Worm (Caenorhabditis elegans) whole organism, late embryonic: ENCODE measurements around the gene F07C3.16.

Experiments used
- C08G9.2 ChIP-seq: sonication (generic microtip); optimal IDR thresholded peaks from 2 replicates; lab custom pipeline; 2016; ENCODE audit warnings: mild to moderate bottlenecking, missing genetic modification characterization, moderate library complexity, missing compliant biosample characterization
- K02D7.2 ChIP-seq: sonication (generic microtip); optimal IDR thresholded peaks from 2 replicates; lab custom pipeline; 2017; ENCODE audit warnings: mild to moderate bottlenecking, missing genetic modification characterization, missing compliant biosample characterization
- ahr-1 ChIP-seq: sonication (generic microtip); optimal IDR thresholded peaks from 2 replicates; lab custom pipeline; 2016; ENCODE audit warnings: missing genetic modification characterization, missing compliant biosample characterization
- ama-1 ChIP-seq: fragments of 150-350 bp; optimal IDR thresholded peaks from 2 replicates; lab custom pipeline; 2014
- ceh-19 ChIP-seq: fragments of 200-800 bp; sonication (Bioruptor generic); optimal IDR thresholded peaks from 2 replicates; lab custom pipeline; 2018; ENCODE audit warnings: mild to moderate bottlenecking, missing genetic modification characterization, missing compliant biosample characterization
- ceh-2 ChIP-seq: sonication (generic microtip); optimal IDR thresholded peaks from 2 replicates; lab custom pipeline; 2016; ENCODE audit warnings: missing genotype, missing genetic modification characterization, missing compliant biosample characterization
- ceh-22 ChIP-seq: sonication (generic microtip); optimal IDR thresholded peaks from 2 replicates; lab custom pipeline; 2017; ENCODE audit warnings: missing biosample characterization, missing genetic modification characterization
- ceh-24 ChIP-seq: sonication (generic microtip); optimal IDR thresholded peaks from 2 replicates; lab custom pipeline; 2016; ENCODE audit warnings: mild to moderate bottlenecking, missing genetic modification characterization, missing compliant biosample characterization
- ceh-31 ChIP-seq: sonication (generic microtip); optimal IDR thresholded peaks from 2 replicates; lab custom pipeline; 2016; ENCODE audit warnings: missing genetic modification characterization, missing compliant biosample characterization
- ceh-45 ChIP-seq: fragments of 200-800 bp; sonication (Bioruptor generic); IDR thresholded peaks from 2 replicates; pipeline ENCODE4 v1.3.6; 2022; ENCODE audit warnings: missing genetic modification reagents, missing genetic modification characterization, missing compliant biosample characterization
- ceh-48 ChIP-seq: sonication (generic microtip); optimal IDR thresholded peaks from 2 replicates; lab custom pipeline; 2016; ENCODE audit warnings: missing genetic modification characterization, inconsistent platforms, missing compliant biosample characterization
- ceh-9 ChIP-seq: sonication (generic microtip); optimal IDR thresholded peaks from 2 replicates; lab custom pipeline; 2016; ENCODE audit warnings: mild to moderate bottlenecking, missing genetic modification characterization, inconsistent platforms, missing compliant biosample characterization
- che-1 ChIP-seq: sonication (generic microtip); optimal IDR thresholded peaks from 2 replicates; lab custom pipeline; 2016; ENCODE audit warnings: mild to moderate bottlenecking, missing genetic modification characterization, missing compliant biosample characterization
- dmd-4 ChIP-seq: sonication (generic microtip); optimal IDR thresholded peaks from 2 replicates; lab custom pipeline; 2016; ENCODE audit warnings: borderline replicate concordance, missing genetic modification characterization, missing compliant biosample characterization
- elt-4 ChIP-seq: sonication (generic microtip); optimal IDR thresholded peaks from 2 replicates; lab custom pipeline; 2016; ENCODE audit warnings: missing genetic modification characterization, missing compliant biosample characterization
- ets-4 ChIP-seq: sonication (generic microtip); optimal IDR thresholded peaks from 2 replicates; lab custom pipeline; 2016; ENCODE audit warnings: missing genetic modification characterization, missing compliant biosample characterization
- eyg-1 ChIP-seq: sonication (generic microtip); optimal IDR thresholded peaks from 2 replicates; lab custom pipeline; 2016; ENCODE audit warnings: missing genotype, missing genetic modification characterization, missing compliant biosample characterization
- fax-1 ChIP-seq: sonication (generic microtip); optimal IDR thresholded peaks from 2 replicates; lab custom pipeline; 2016; ENCODE audit warnings: missing genotype, missing genetic modification characterization, missing compliant biosample characterization
- fkh-6 ChIP-seq: sonication (generic microtip); optimal IDR thresholded peaks from 2 replicates; lab custom pipeline; 2016; ENCODE audit warnings: missing genetic modification characterization, missing compliant biosample characterization
- gmeb-2 ChIP-seq: sonication (generic microtip); optimal IDR thresholded peaks from 2 replicates; lab custom pipeline; 2016; ENCODE audit warnings: missing genetic modification characterization, inconsistent platforms, missing compliant biosample characterization
- hlh-30 ChIP-seq: sonication (generic microtip); optimal IDR thresholded peaks from 2 replicates; lab custom pipeline; 2017; ENCODE audit warnings: antibody characterized with exemption, missing genetic modification characterization, missing compliant biosample characterization; ENCODE audit not compliant: insufficient read depth
- hlh-6 ChIP-seq: sonication (generic microtip); optimal IDR thresholded peaks from 2 replicates; lab custom pipeline; 2016; ENCODE audit warnings: missing genotype, missing genetic modification characterization, missing compliant biosample characterization
- hlh-8 ChIP-seq: sonication (generic microtip); optimal IDR thresholded peaks from 2 replicates; lab custom pipeline; 2016; ENCODE audit warnings: missing genotype, missing genetic modification characterization, missing compliant biosample characterization
- lin-11 ChIP-seq: fragments of 200-800 bp; sonication (Bioruptor generic); optimal IDR thresholded peaks from 2 replicates; lab custom pipeline; 2018; ENCODE audit warnings: mild to moderate bottlenecking, missing genetic modification characterization, missing compliant biosample characterization
- madf-2 ChIP-seq: sonication (generic microtip); optimal IDR thresholded peaks from 2 replicates; lab custom pipeline; 2017; ENCODE audit warnings: missing genetic modification characterization, missing compliant biosample characterization
- mec-3 ChIP-seq: sonication (generic microtip); optimal IDR thresholded peaks from 2 replicates; lab custom pipeline; 2016; ENCODE audit warnings: borderline replicate concordance, missing genetic modification characterization, missing compliant biosample characterization
- npax-4 ChIP-seq: sonication (generic microtip); optimal IDR thresholded peaks from 2 replicates; lab custom pipeline; 2016; ENCODE audit warnings: missing genetic modification characterization, missing compliant biosample characterization
- odd-2 ChIP-seq: sonication (generic microtip); optimal IDR thresholded peaks from 2 replicates; lab custom pipeline; 2017; ENCODE audit warnings: antibody characterized with exemption, mild to moderate bottlenecking, missing genetic modification characterization, missing compliant biosample characterization
- pax-1 ChIP-seq: fragments of 150-350 bp; optimal IDR thresholded peaks from 2 replicates; lab custom pipeline; 2014; ENCODE audit warnings: missing biosample characterization, missing genetic modification characterization
- pha-4 ChIP-seq: fragments of 150-350 bp; optimal IDR thresholded peaks from 2 replicates; lab custom pipeline; 2018; ENCODE audit warnings: missing biosample characterization, missing genetic modification reagents, missing genetic modification characterization
- pros-1 ChIP-seq: fragments of 150-350 bp; optimal IDR thresholded peaks from 2 replicates; lab custom pipeline; 2014; ENCODE audit warnings: missing biosample characterization, missing genetic modification reagents, missing genetic modification characterization
- rnt-1 ChIP-seq: sonication (generic microtip); optimal IDR thresholded peaks from 2 replicates; lab custom pipeline; 2016; ENCODE audit warnings: missing genetic modification characterization, missing compliant biosample characterization
- sdc-2 ChIP-seq: sonication (generic microtip); optimal IDR thresholded peaks from 2 replicates; lab custom pipeline; 2016; ENCODE audit warnings: missing genotype, missing genetic modification characterization, missing compliant biosample characterization
- sox-2 ChIP-seq: fragments of 200-800 bp; sonication (Bioruptor generic); IDR thresholded peaks from 2 replicates; pipeline ENCODE4 v1.3.6; 2022; ENCODE audit warnings: missing genetic modification reagents, missing genetic modification characterization, missing compliant biosample characterization
- sox-4 ChIP-seq: sonication (generic microtip); optimal IDR thresholded peaks from 2 replicates; lab custom pipeline; 2017; ENCODE audit warnings: mild to moderate bottlenecking, missing genetic modification characterization, inconsistent platforms, missing compliant biosample characterization
- tbx-2 ChIP-seq: sonication (generic microtip); optimal IDR thresholded peaks from 2 replicates; lab custom pipeline; 2016; ENCODE audit warnings: missing genetic modification characterization, missing compliant biosample characterization
- ttx-3 ChIP-seq: sonication (generic microtip); optimal IDR thresholded peaks from 2 replicates; lab custom pipeline; 2016; ENCODE audit warnings: missing genetic modification reagents, missing genetic modification characterization, missing compliant biosample characterization
- unc-3 ChIP-seq, 2 experiments: fragments of 200-800 bp in 1 of 2; sonication (Bioruptor generic) in 1 of 2; sonication (generic microtip) in 1 of 2; conservative IDR thresholded peaks in 1 of 2; optimal IDR thresholded peaks in 1 of 2; 2 replicates each; pipeline versions ENCODE4 v1.3.6 to Lab custom; 2016 to 2022; ENCODE audit warnings: missing compliant biosample characterization in 2 of 2, missing genetic modification characterization in 2 of 2, missing genetic modification reagents in 1 of 2
- unc-42 ChIP-seq: sonication (generic microtip); optimal IDR thresholded peaks from 2 replicates; lab custom pipeline; 2016; ENCODE audit warnings: missing genotype, missing genetic modification characterization, missing compliant biosample characterization
- unc-55 ChIP-seq: sonication (generic microtip); optimal IDR thresholded peaks from 2 replicates; lab custom pipeline; 2017; ENCODE audit warnings: missing biosample characterization, missing genetic modification reagents, missing genetic modification characterization

The F07C3.16 gene

DNA sequence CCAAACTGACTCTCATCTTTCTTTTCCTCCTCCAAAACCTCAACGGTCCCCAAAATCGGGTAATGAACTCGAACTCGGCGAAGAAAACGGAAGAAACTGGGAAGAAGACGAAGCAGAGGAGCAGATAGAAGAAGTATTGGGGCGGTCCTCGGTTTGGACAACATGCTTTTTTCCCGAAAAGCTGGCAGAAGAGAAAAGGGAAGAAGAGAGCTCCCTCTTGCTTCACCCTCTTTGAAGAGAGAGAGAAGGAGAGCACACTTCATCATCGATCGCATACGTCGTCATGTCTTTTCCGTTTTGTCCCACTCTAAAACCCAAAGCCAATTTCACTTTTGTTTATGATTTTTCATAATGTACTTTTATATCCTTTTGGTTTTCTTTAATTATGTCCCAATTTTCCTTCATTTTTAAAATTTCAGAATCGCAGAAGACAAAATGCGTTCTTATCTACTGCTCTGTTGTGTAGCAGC, 31.7 kb downstream of the F07C3.16 start, which contains the start of gene F07C3.2:
Gene F07C3.2, plus strand, starts transcription at position 420 of the 470 bp plus-strand sequence.
- TF ChIP-seq rnt-1 (tag; lab: Kevin White, UChicago) = no peak
- no peak for TF ChIP-seq gmeb-2 (tag; lab: Kevin White, UChicago)
- peak; percentile 61 for TF ChIP-seq unc-42 (tag; lab: Kevin White, UChicago)
- TF ChIP-seq ceh-31 (tag; lab: Kevin White, UChicago) = peak; percentile 56
- peak; percentile 30 for TF ChIP-seq ceh-48 (tag; lab: Kevin White, UChicago)

DNA sequence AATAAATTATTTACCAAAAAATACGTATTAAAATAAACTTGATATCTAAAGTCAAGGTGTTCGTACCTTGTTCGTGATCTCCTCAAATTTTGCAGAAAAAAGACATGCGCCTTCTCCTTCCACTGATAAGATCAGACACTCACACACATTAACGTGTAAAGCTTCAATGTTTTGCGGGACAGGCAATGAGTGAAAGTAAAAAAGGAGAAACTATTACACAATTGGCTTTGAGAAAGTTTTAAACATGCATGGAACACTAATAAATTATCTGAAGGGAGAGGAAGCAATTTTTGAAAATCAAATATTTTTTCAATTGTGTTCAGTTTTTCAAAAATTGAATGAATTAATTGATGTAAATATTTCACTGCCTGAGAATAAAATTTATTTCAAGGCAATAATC, 32.4 kb downstream of the F07C3.16 start:
- no peak for TF ChIP-seq ceh-31 (tag; lab: Kevin White, UChicago)
- TF ChIP-seq odd-2 (tag; lab: Kevin White, UChicago) = no peak
- no peak for TF ChIP-seq ceh-22
- no peak for TF ChIP-seq ceh-19 (GFP tag; lab: Kevin White, UChicago)
- TF ChIP-seq ceh-45 = no peak
- TF ChIP-seq ceh-24 = no peak
- TF ChIP-seq C08G9.2 (tag; lab: Kevin White, UChicago) = no peak
- no peak for TF ChIP-seq ceh-2 (tag; lab: Kevin White, UChicago)
- no peak for TF ChIP-seq ceh-48 (tag; lab: Kevin White, UChicago)
- TF ChIP-seq rnt-1 (tag; lab: Kevin White, UChicago) = no peak
- TF ChIP-seq eyg-1 = no peak
- no peak for TF ChIP-seq ceh-9
- TF ChIP-seq npax-4 (tag; lab: Kevin White, UChicago) = no peak
- TF ChIP-seq madf-2 (tag; lab: Kevin White, UChicago) = no peak
- TF ChIP-seq unc-55 (GFP tag; lab: Kevin White, UChicago) = no peak
- no peak for TF ChIP-seq sox-4 (tag; lab: Kevin White, UChicago)
- TF ChIP-seq ttx-3 (tag; lab: Kevin White, UChicago) = no peak
- no peak for TF ChIP-seq hlh-8 (tag; lab: Kevin White, UChicago)
- no peak for TF ChIP-seq K02D7.2 (tag; lab: Kevin White, UChicago)
- no peak for TF ChIP-seq ama-1 (lab: Kevin White, UChicago)

DNA sequence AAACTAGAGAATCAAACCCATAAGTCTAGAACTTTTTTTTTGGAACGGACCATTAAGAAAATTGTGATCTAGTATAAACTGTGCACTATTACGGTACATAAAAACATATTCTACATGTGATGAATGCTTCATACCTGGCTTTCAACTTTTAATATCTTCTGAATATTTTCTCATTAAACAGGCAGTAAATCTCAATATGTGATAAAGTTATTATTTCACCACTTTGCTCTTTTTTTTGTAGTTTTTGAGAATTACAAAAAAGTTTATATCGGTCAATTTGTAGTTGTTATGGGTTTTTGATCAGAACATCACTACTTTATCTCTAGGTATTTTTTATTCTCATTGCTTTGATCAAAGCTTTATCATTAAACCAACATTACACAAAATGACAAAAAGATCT, 33.0 kb downstream of the F07C3.16 start:
- TF ChIP-seq hlh-30 (tag; lab: Kevin White, UChicago) (no peak), madf-2 (tag; lab: Kevin White, UChicago) (no peak), tbx-2 (tag; lab: Kevin White, UChicago) (no peak), ceh-48 (tag; lab: Kevin White, UChicago) (no peak), fax-1 (tag; lab: Kevin White, UChicago) (no peak), ceh-24 (no peak), mec-3 (no peak), hlh-6 (tag; lab: Kevin White, UChicago) (no peak), che-1 (no peak), sox-2 (GFP tag; lab: Robert Waterston, UW) (no peak), gmeb-2 (tag; lab: Kevin White, UChicago) (no peak), dmd-4 (tag; lab: Kevin White, UChicago) (no peak), ahr-1 (tag; lab: Kevin White, UChicago) (no peak), pax-1 (no peak), rnt-1 (tag; lab: Kevin White, UChicago) (no peak)

DNA sequence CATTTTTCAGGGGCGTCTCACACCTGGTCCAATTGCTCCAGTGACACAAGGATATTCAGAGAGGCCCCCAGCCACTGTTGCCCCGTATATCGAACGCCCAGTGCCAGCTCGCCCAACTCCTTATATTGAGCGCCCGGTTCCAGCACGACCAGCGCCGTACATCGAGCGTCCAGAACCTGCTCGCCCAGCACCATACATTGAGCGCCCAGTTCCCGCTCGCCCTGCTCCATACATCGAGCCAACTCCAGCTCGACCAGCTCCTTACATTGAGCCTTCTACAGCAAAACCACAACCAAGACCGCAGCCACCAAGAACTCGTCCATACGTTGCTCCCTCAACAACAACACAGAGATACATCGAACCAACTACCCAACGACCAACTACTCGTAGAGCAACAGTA, 34.5 kb downstream of the F07C3.16 start:
- no peak for TF ChIP-seq pros-1 (tag; lab: Kevin White, UChicago)
- TF ChIP-seq elt-4 = no peak
- TF ChIP-seq ama-1 (lab: Kevin White, UChicago) = no peak
- no peak for TF ChIP-seq fkh-6 (tag; lab: Kevin White, UChicago)
- TF ChIP-seq unc-3 (GFP tag; conservative IDR thresholded peaks at IDR 0.05; lab: Robert Waterston, UW) = no peak
- TF ChIP-seq unc-3 (tag; optimal IDR thresholded peaks at IDR 0.05; lab: Kevin White, UChicago) = no peak
- TF ChIP-seq sdc-2 (tag; lab: Kevin White, UChicago) = no peak
- no peak for TF ChIP-seq ets-4 (tag; lab: Kevin White, UChicago)
- TF ChIP-seq ceh-9 = no peak
- TF ChIP-seq pha-4 (tag; lab: Kevin White, UChicago) = no peak
- no peak for TF ChIP-seq ceh-2 (tag; lab: Kevin White, UChicago)
- TF ChIP-seq lin-11 (tag; lab: Kevin White, UChicago) = no peak
